Fruit fly (Drosophila melanogaster) whole organism, embryonic: ENCODE results near the gene CG3862.
A peak's percentile ranks its signal among the peaks of the same experiment; 100 is the strongest.

Source experiments
- CG11560 ChIP-seq: fragments of 200-800 bp; sonication (Bioruptor generic); IDR thresholded peaks from 3 replicates; pipeline ENCODE4 v1.3.6; 2022; ENCODE audit warnings: missing biosample characterization, missing genetic modification characterization
- CG17186 ChIP-seq: fragments of 200-800 bp; sonication (Bioruptor generic); optimal IDR thresholded peaks from 3 replicates; lab custom pipeline; 2017; ENCODE audit warnings: missing biosample characterization, missing genetic modification reagents, missing genetic modification characterization
- CG17612 ChIP-seq: fragments of 200-800 bp; sonication (Bioruptor generic); IDR thresholded peaks from 2 replicates; pipeline ENCODE4 v1.3.6; 2022; ENCODE audit warnings: missing biosample characterization, missing genetic modification characterization
- CG32532 ChIP-seq: fragments of 200-800 bp; sonication (Bioruptor generic); IDR thresholded peaks from 2 replicates; pipeline ENCODE4 v1.3.6; 2022; ENCODE audit warnings: missing biosample characterization, missing genetic modification characterization
- CrebB ChIP-seq: fragments of 200-800 bp; sonication (Bioruptor generic); optimal IDR thresholded peaks from 3 replicates; lab custom pipeline; 2018; ENCODE audit warnings: missing biosample characterization, mild to moderate bottlenecking, missing genetic modification characterization
- Hr3 ChIP-seq: fragments of 200-800 bp; sonication (Bioruptor generic); optimal IDR thresholded peaks from 3 replicates; lab custom pipeline; 2016; ENCODE audit warnings: missing biosample characterization, missing genetic modification characterization
- Hr39 ChIP-seq: fragments of >200 bp; optimal IDR thresholded peaks from 2 replicates; lab custom pipeline; 2017
- NC2α ChIP-seq: fragments of 200-800 bp; sonication (Bioruptor generic); optimal IDR thresholded peaks from 2 replicates; lab custom pipeline; 2016; ENCODE audit warnings: missing biosample characterization, missing genetic modification characterization
- Nf-YB ChIP-seq: fragments of 200-800 bp; sonication (Bioruptor generic); optimal IDR thresholded peaks from 3 replicates; lab custom pipeline; 2019; ENCODE audit warnings: missing biosample characterization, mild to moderate bottlenecking, missing genetic modification characterization, moderate library complexity
- Xbp1 ChIP-seq: fragments of 200-800 bp; sonication (Bioruptor generic); optimal IDR thresholded peaks from 3 replicates; lab custom pipeline; 2016; ENCODE audit warnings: missing biosample characterization, mild to moderate bottlenecking, missing genetic modification characterization
- sima ChIP-seq: fragments of 200-800 bp; sonication (Bioruptor generic); optimal IDR thresholded peaks from 2 replicates; lab custom pipeline; 2016; ENCODE audit warnings: missing biosample characterization, missing genetic modification characterization
- trem ChIP-seq: fragments of 200-800 bp; optimal IDR thresholded peaks from 3 replicates; lab custom pipeline; 2019; ENCODE audit warnings: missing biosample characterization, mild to moderate bottlenecking, missing genetic modification characterization, moderate library complexity

Gene CG3862

dm6 chr2L:779123-779584 lies 46.5 kb downstream of the CG3862 start, which contains the start of gene CG13947:
Gene CG13947, plus strand, starts transcription at chr2L:779173.
- TF ChIP-seq CG32532 (GFP tag; lab: Robert Waterston, UW) (no peak), Hr3 (GFP tag; lab: Kevin White, UChicago) (no peak), Hr39 (lab: Kevin White, UChicago) (peak; percentile 96), CG17186 (GFP tag; lab: Kevin White, UChicago) (no peak), CG11560 (tag; lab: Robert Waterston, UW) (peak; percentile 11; the same call in 1 of the 3 replicates), Xbp1 (no peak), CG17612 (GFP tag; lab: Robert Waterston, UW) (no peak)

DNA sequence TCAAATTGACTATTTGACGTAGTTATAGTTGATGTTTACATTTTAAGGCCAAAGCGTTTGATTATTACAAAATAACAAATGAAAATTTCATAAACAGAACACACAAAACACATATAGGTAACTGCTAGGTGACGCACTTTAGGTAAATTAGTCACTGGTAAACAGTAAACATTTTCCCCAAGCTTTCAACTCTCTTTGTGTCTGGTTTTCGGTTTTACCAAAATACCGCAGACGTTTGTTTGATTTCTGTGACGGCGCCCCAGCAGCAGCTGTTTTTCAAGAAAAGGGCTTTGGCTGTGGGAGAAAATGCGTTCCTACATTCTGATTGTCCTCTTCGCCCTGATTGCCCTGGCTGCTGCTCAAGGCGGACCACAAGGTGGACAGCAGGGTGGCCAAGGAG lies 49.4 kb downstream of the CG3862 start, which contains the start of gene CG13946:
Gene CG13946 (plus strand): TSS at position 301 of the 400 bp plus-strand sequence.
- no peak for TF ChIP-seq trem
- TF ChIP-seq NC2α (GFP tag; lab: Kevin White, UChicago) = no peak
- TF ChIP-seq Nf-YB (GFP tag; lab: Kevin White, UChicago) = no peak
- no peak for TF ChIP-seq sima
- no peak for TF ChIP-seq CrebB
- TF ChIP-seq, all 482 proteins: peak for 0
